Worm (Caenorhabditis elegans) whole organism, L1 larva: ENCODE measurements around the gene F28C1.3.

ENCODE experiments used
- F16B12.6 ChIP-seq: fragments of 150-350 bp; optimal IDR thresholded peaks from 2 replicates; lab custom pipeline; 2014; ENCODE audit warnings: missing biosample characterization, missing genetic modification characterization
- aha-1 ChIP-seq: fragments of 150-350 bp; optimal IDR thresholded peaks from 2 replicates; lab custom pipeline; 2014; ENCODE audit warnings: missing biosample characterization, missing genetic modification characterization
- ama-1 ChIP-seq: fragments of 150-350 bp; optimal IDR thresholded peaks from 2 replicates; lab custom pipeline; 2014
- blmp-1 ChIP-seq: fragments of 150-350 bp; optimal IDR thresholded peaks from 2 replicates; lab custom pipeline; 2014; ENCODE audit warnings: missing biosample characterization, missing genetic modification characterization
- ceh-8 ChIP-seq: fragments of 200-800 bp; sonication (Bioruptor generic); optimal IDR thresholded peaks from 2 replicates; lab custom pipeline; 2018; ENCODE audit warnings: mild to moderate bottlenecking, missing genetic modification characterization, moderate library complexity, missing compliant biosample characterization
- ceh-88 ChIP-seq: fragments of 200-800 bp; sonication (Bioruptor generic); IDR thresholded peaks from 2 replicates; pipeline ENCODE4 v1.3.6; 2022; ENCODE audit warnings: missing genetic modification characterization, missing compliant biosample characterization
- ceh-90 ChIP-seq: sonication (generic microtip); optimal IDR thresholded peaks from 2 replicates; lab custom pipeline; 2016; ENCODE audit warnings: missing genetic modification characterization, missing compliant biosample characterization
- dpl-1 ChIP-seq, 3 experiments: fragments of 150-350 bp in 2 of 3; sonication (generic microtip) in 1 of 3; optimal IDR thresholded peaks; 2 replicates each; lab custom pipeline; 2014 to 2017; ENCODE audit warnings: missing biosample characterization in 3 of 3, missing genetic modification characterization in 3 of 3, missing genetic modification reagents in 3 of 3
- efl-1 ChIP-seq, 4 experiments: fragments of 150-350 bp; optimal IDR thresholded peaks in 3 of 4; peaks in 1 of 4; 1 replicate in 1 of 4; 2 replicates in 3 of 4; lab custom pipeline; 2014; ENCODE audit warnings: missing biosample characterization in 2 of 4, missing genetic modification characterization in 2 of 4, missing genetic modification reagents in 2 of 4
- efl-3 ChIP-seq: fragments of 200-800 bp; sonication (Bioruptor generic); optimal IDR thresholded peaks from 2 replicates; lab custom pipeline; 2018; ENCODE audit warnings: mild to moderate bottlenecking, missing genetic modification characterization, missing compliant biosample characterization
- egl-13 ChIP-seq: sonication (generic microtip); optimal IDR thresholded peaks from 2 replicates; lab custom pipeline; 2016; ENCODE audit warnings: missing genotype, missing genetic modification reagents, missing genetic modification characterization, missing compliant biosample characterization
- ets-5 ChIP-seq: fragments of 200-800 bp; sonication (Bioruptor generic); IDR thresholded peaks from 2 replicates; pipeline ENCODE4 v1.3.6; 2022; ENCODE audit warnings: missing genetic modification characterization, missing compliant biosample characterization
- fkh-10 ChIP-seq: sonication (generic microtip); optimal IDR thresholded peaks from 2 replicates; lab custom pipeline; 2017; ENCODE audit warnings: missing biosample characterization, missing genetic modification reagents, missing genetic modification characterization
- fkh-8 ChIP-seq: sonication (generic microtip); optimal IDR thresholded peaks from 2 replicates; lab custom pipeline; 2016; ENCODE audit warnings: mild to moderate bottlenecking, missing genetic modification characterization, missing compliant biosample characterization
- grh-1 ChIP-seq: fragments of 200-800 bp; sonication (Bioruptor generic); IDR thresholded peaks from 2 replicates; pipeline ENCODE4 v1.3.6; 2022; ENCODE audit warnings: missing genetic modification reagents, missing genetic modification characterization, missing compliant biosample characterization
- hlh-4 ChIP-seq: sonication (generic microtip); optimal IDR thresholded peaks from 2 replicates; lab custom pipeline; 2016; ENCODE audit warnings: mild to moderate bottlenecking, missing genetic modification characterization, missing compliant biosample characterization
- lin-13 ChIP-seq: fragments of 150-350 bp; optimal IDR thresholded peaks from 2 replicates; lab custom pipeline; 2014; ENCODE audit warnings: missing biosample characterization, missing genetic modification reagents, missing genetic modification characterization
- lin-35 ChIP-seq, 2 experiments: fragments of 150-350 bp; optimal IDR thresholded peaks; 2 replicates each; lab custom pipeline; 2014; ENCODE audit warnings: missing biosample characterization in 2 of 2, missing genetic modification characterization in 2 of 2, missing genetic modification reagents in 2 of 2
- lin-39 ChIP-seq: fragments of 150-350 bp; optimal IDR thresholded peaks from 2 replicates; lab custom pipeline; 2014; ENCODE audit warnings: missing biosample characterization, missing genetic modification reagents, missing genetic modification characterization
- lir-3 ChIP-seq: sonication (generic microtip); optimal IDR thresholded peaks from 2 replicates; lab custom pipeline; 2016; ENCODE audit warnings: mild to moderate bottlenecking, missing genetic modification characterization, moderate library complexity, missing compliant biosample characterization; ENCODE audit not compliant: poor library complexity
- mdl-1 ChIP-seq, 2 experiments: fragments of 150-350 bp; optimal IDR thresholded peaks; 2 replicates each; lab custom pipeline; 2014 to 2017; ENCODE audit warnings: missing biosample characterization in 2 of 2, missing genetic modification characterization in 2 of 2, inconsistent platforms in 1 of 2
- nhr-11 ChIP-seq: fragments of 150-350 bp; optimal IDR thresholded peaks from 2 replicates; lab custom pipeline; 2014; ENCODE audit warnings: missing biosample characterization, missing genetic modification characterization
- nhr-237 ChIP-seq: fragments of 150-350 bp; optimal IDR thresholded peaks from 2 replicates; lab custom pipeline; 2014; ENCODE audit warnings: missing biosample characterization, missing genetic modification characterization
- nhr-84 ChIP-seq: sonication (generic microtip); optimal IDR thresholded peaks from 2 replicates; lab custom pipeline; 2017; ENCODE audit warnings: missing biosample characterization, missing genetic modification characterization
- nhr-90 ChIP-seq: sonication (generic microtip); optimal IDR thresholded peaks from 2 replicates; lab custom pipeline; 2016; ENCODE audit warnings: mild to moderate bottlenecking, missing genetic modification characterization, missing compliant biosample characterization; ENCODE audit not compliant: poor library complexity
- pag-3 ChIP-seq: sonication (generic microtip); optimal IDR thresholded peaks from 2 replicates; lab custom pipeline; 2017; ENCODE audit warnings: missing genetic modification characterization, mild to moderate bottlenecking, missing compliant biosample characterization, antibody characterized with exemption, borderline replicate concordance; ENCODE audit not compliant: insufficient read depth
- skn-1 ChIP-seq: fragments of 150-350 bp; optimal IDR thresholded peaks from 2 replicates; lab custom pipeline; 2014; ENCODE audit warnings: missing biosample characterization, missing genetic modification characterization
- snu-23 ChIP-seq: sonication (generic microtip); optimal IDR thresholded peaks from 2 replicates; lab custom pipeline; 2016; ENCODE audit warnings: missing genetic modification characterization, missing compliant biosample characterization
- sup-37 ChIP-seq: fragments of 200-800 bp; sonication (Bioruptor generic); optimal IDR thresholded peaks from 2 replicates; lab custom pipeline; 2018; ENCODE audit warnings: mild to moderate bottlenecking, missing genetic modification characterization, missing compliant biosample characterization
- tlp-1 ChIP-seq: fragments of 150-350 bp; optimal IDR thresholded peaks from 2 replicates; lab custom pipeline; 2014; ENCODE audit warnings: missing biosample characterization, missing genetic modification characterization
- unc-130 ChIP-seq: fragments of 150-350 bp; optimal IDR thresholded peaks from 2 replicates; lab custom pipeline; 2017; ENCODE audit warnings: missing biosample characterization, missing genetic modification characterization, inconsistent platforms
- unc-30 ChIP-seq: sonication (generic microtip); optimal IDR thresholded peaks from 2 replicates; lab custom pipeline; 2017; ENCODE audit warnings: missing biosample characterization, missing genetic modification characterization
- vab-15 ChIP-seq: sonication (generic microtip); optimal IDR thresholded peaks from 2 replicates; lab custom pipeline; 2017; ENCODE audit warnings: missing genotype, mild to moderate bottlenecking, missing genetic modification characterization, missing compliant biosample characterization
- xbp-1 ChIP-seq: sonication (generic microtip); optimal IDR thresholded peaks from 2 replicates; lab custom pipeline; 2016; ENCODE audit warnings: missing genetic modification characterization, missing compliant biosample characterization
- ztf-11 ChIP-seq, 2 experiments: sonication (generic microtip); optimal IDR thresholded peaks; 2 replicates each; lab custom pipeline; 2016 to 2017; ENCODE audit warnings: missing genetic modification characterization in 2 of 2, missing biosample characterization in 1 of 2, missing compliant biosample characterization in 1 of 2

Gene F28C1.3

DNA sequence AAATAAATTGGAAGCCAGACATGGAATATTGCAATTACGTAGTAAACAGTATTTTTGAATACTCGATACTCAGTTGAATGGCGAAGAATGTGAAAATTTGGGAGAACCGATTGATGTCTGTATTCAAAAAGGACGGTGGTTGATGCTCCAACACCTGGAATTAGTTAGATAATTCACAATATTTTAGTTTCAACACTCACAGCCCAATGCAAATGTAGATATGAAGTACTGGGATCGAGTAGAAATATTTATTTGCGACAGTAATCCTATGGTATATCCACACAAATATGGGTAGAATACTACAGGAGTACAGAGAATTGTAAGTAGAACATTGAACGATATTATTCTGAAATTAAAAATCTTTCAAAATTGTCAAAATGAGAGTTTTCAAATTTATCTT, 35.4 kb upstream of the F28C1.3 start:
- no peak for TF ChIP-seq ztf-11 (tag; optimal IDR thresholded peaks at IDR 0.05; lab: Kevin White, UChicago)
- no peak for TF ChIP-seq ceh-88 (GFP tag; lab: Robert Waterston, UW)
- no peak for TF ChIP-seq efl-3 (GFP tag; lab: Kevin White, UChicago)
- no peak for TF ChIP-seq lin-35 (GFP tag; optimal IDR thresholded peaks at IDR 0.05; lab: Kevin White, UChicago)
- TF ChIP-seq fkh-8 (tag; lab: Kevin White, UChicago): no peak
- no peak for TF ChIP-seq egl-13 (tag; lab: Kevin White, UChicago)
- no peak for TF ChIP-seq nhr-90 (tag; lab: Kevin White, UChicago)

DNA sequence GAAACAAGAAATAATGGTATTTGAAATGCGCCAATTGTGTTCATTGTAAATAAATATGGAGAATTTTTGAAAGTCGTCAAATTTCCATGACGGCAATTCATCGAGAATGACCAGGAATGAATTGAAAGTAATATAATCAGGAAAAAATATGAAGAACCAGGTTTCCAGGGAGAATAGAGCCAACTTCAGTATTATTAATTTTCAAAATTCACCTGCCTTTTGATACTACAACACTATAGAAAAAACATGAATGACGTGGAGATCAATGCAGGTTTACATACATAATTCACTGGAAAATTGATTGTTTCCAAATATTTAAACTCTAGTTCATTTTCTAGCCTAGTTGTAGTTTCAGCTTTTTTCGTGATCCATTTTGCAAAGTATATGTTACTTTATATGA, 34.7 kb upstream of the F28C1.3 start, which contains the start of gene srh-25:
srh-25 (minus strand) TSS at position 101 of the 400 bp plus-strand sequence.
- TF ChIP-seq xbp-1 (tag; lab: Kevin White, UChicago) (no peak), hlh-4 (tag; lab: Kevin White, UChicago) (peak; percentile 60), aha-1 (no peak)

DNA sequence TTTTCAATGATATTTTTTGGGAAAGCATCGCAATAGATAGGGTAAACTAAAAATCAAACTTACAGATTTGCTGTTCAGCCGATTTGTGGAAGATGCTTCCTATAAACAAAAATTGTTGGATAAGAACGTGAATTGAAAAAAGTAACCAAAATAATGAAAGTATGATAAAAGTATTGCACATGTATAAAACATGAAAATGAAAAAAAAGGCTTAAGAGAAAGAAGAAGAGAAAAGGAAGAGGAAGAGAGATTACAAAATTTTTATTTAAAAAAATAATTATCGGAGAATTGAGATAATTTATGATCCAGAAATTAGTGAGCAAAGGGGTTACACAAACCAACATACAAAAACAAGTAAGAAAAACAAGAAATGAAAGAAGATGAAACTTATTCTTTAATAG, 27.0 kb upstream of the F28C1.3 start, which contains the start of gene pals-37:
pals-37 (minus strand) TSS at position 101 of the 400 bp plus-strand sequence.
- TF ChIP-seq lir-3 (tag; lab: Kevin White, UChicago) (no peak), blmp-1 (tag; lab: Kevin White, UChicago) (no peak), grh-1 (GFP tag; lab: Robert Waterston, UW) (no peak), F16B12.6 (tag; lab: Kevin White, UChicago) (no peak)

DNA sequence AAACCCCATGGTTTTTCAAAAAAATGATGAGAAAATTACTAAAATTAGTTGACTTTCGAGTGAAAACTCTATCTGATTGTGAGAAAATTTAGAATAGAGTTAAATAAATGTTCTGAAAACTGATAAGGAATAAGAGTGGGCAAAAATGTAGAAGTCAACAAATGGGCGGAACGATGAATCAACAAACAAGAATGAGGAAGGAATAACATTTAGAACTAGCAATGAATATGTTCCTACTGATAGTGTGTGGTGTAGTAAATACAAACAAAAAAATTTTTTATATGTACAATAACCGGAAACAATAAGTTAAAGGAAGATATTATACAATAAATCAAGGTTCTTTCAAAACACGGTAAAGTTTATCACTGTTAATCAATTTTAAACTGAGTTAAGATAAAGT, 24.7 kb upstream of the F28C1.3 start, which contains the start of gene pals-39:
pals-39 (minus strand) TSS at position 101 of the 400 bp plus-strand sequence.
- TF ChIP-seq unc-130 (tag; lab: Kevin White, UChicago) (no peak), skn-1 (tag; lab: Kevin White, UChicago) (no peak), dpl-1 (GFP tag; optimal IDR thresholded peaks at IDR 0.05; lab: Kevin White, UChicago) (no peak), ceh-90 (no peak), ceh-88 (GFP tag; lab: Robert Waterston, UW) (no peak), lir-3 (tag; lab: Kevin White, UChicago) (no peak), ceh-8 (GFP tag; lab: Kevin White, UChicago) (no peak), ama-1 (lab: Kevin White, UChicago) (no peak), egl-13 (tag; lab: Kevin White, UChicago) (no peak), sup-37 (no peak)

DNA sequence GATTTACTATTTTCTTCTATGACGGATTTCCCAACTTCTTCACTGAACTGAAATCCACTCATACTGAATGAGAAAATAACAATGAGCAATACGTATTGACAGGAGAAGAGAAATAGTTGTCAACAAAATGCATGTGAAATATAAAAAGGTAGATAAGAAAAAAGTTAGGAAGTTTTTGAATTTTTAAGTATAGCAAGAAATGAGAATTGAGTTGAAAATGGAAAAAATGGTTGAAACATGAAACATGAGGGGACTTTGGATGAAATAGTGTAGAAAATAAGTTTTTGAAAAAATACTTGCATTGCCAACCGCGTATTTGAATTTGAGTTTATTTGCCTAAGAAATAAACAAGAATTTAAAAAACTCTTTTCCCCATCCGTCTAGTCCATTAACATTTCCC, 21.6 kb upstream of the F28C1.3 start, which contains the start of the genes pals-38 and C54D10.9:
pals-38 (minus strand) TSS at position 101 of the 400 bp plus-strand sequence.
C54D10.9 (plus strand) TSS at position 259 of the 400 bp plus-strand sequence.
- TF ChIP-seq nhr-11 (tag; lab: Kevin White, UChicago) (no peak), efl-1 (optimal IDR thresholded peaks at IDR 0.05; lab: Kevin White, UChicago) (no peak), efl-1 (GFP tag; optimal IDR thresholded peaks at IDR 0.05 in 1 of 2; lab: Kevin White, UChicago) (peak in 1 of 2 experiments; percentile 79), dpl-1 (GFP tag; optimal IDR thresholded peaks at IDR 0.05; lab: Kevin White, UChicago) (no peak), nhr-84 (no peak), tlp-1 (tag; lab: Kevin White, UChicago) (no peak), egl-13 (tag; lab: Kevin White, UChicago) (no peak), fkh-10 (GFP tag; lab: Kevin White, UChicago) (no peak)

DNA sequence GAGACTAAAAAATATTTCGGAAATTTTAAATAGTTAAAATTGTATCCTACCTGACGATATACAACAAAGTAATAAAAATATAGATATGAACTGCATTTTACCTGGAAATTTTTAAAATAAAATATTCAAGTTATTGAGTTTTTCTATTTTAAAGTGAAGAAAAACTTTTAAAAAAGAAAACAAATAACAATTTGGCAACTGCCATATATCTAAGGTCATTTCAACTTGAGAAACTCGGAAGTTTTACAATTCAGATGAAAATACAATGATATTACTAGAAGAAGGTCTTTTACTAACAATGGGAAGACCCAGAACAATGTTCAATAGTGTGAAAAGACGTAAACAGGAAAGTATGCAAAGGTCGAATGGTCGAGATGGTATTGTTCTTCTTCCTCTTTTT, 18.6 kb upstream of the F28C1.3 start, which contains the start of gene C54D10.10:
C54D10.10 (minus strand) TSS at position 101 of the 400 bp plus-strand sequence.
- TF ChIP-seq unc-30 (tag; lab: Kevin White, UChicago) (no peak), ceh-8 (GFP tag; lab: Kevin White, UChicago) (no peak), pag-3 (tag; lab: Kevin White, UChicago) (no peak), lin-13 (GFP tag; lab: Kevin White, UChicago) (no peak), unc-130 (tag; lab: Kevin White, UChicago) (no peak), mdl-1 (tag; optimal IDR thresholded peaks at IDR 0.05; lab: Kevin White, UChicago) (no peak), ets-5 (no peak), nhr-237 (no peak), snu-23 (GFP tag; lab: Kevin White, UChicago) (no peak), vab-15 (no peak), blmp-1 (tag; lab: Kevin White, UChicago) (no peak), lin-39 (no peak)
